Worm (Caenorhabditis elegans) whole organism, early embryonic: ENCODE data around the gene srx-64.

ENCODE experiments used
- B0310.2 ChIP-seq: sonication (generic microtip); optimal IDR thresholded peaks from 2 replicates; lab custom pipeline; 2016; ENCODE audit warnings: mild to moderate bottlenecking, missing genetic modification characterization, missing compliant biosample characterization
- F13C5.2 ChIP-seq: sonication (generic microtip); optimal IDR thresholded peaks from 2 replicates; lab custom pipeline; 2017; ENCODE audit warnings: mild to moderate bottlenecking, missing genetic modification characterization, inconsistent platforms, missing compliant biosample characterization
- ama-1 ChIP-seq: fragments of 150-350 bp; optimal IDR thresholded peaks from 2 replicates; lab custom pipeline; 2014
- ceh-36 ChIP-seq: sonication (generic microtip); optimal IDR thresholded peaks from 2 replicates; lab custom pipeline; 2016; ENCODE audit warnings: missing genetic modification characterization, inconsistent platforms, missing compliant biosample characterization
- flt-1 ChIP-seq: fragments of 200-800 bp; sonication (Bioruptor generic); IDR thresholded peaks from 2 replicates; pipeline ENCODE4 v1.3.6; 2022; ENCODE audit warnings: missing genetic modification characterization, missing compliant biosample characterization
- hnd-1 ChIP-seq: sonication (generic microtip); optimal IDR thresholded peaks from 2 replicates; lab custom pipeline; 2016; ENCODE audit warnings: missing genetic modification characterization, missing compliant biosample characterization
- pes-1 ChIP-seq: fragments of 200-800 bp; sonication (Bioruptor generic); IDR thresholded peaks from 2 replicates; pipeline ENCODE4 v1.3.6; 2022; ENCODE audit warnings: missing genetic modification reagents, missing genetic modification characterization, missing compliant biosample characterization
- scrt-1 ChIP-seq: fragments of 200-800 bp; sonication (Bioruptor generic); IDR thresholded peaks from 2 replicates; pipeline ENCODE4 v1.3.6; 2022; ENCODE audit warnings: missing genetic modification characterization, missing compliant biosample characterization
- sea-1 ChIP-seq: fragments of 200-800 bp; sonication (Bioruptor generic); conservative IDR thresholded peaks from 2 replicates; pipeline ENCODE4 v1.3.6; 2022; ENCODE audit warnings: missing genetic modification characterization, missing compliant biosample characterization
- tbx-11 ChIP-seq: fragments of 200-800 bp; sonication (Bioruptor generic); IDR thresholded peaks from 2 replicates; pipeline ENCODE4 v1.3.6; 2022; ENCODE audit warnings: missing genetic modification characterization, missing compliant biosample characterization
- tbx-37 ChIP-seq: fragments of 200-800 bp; sonication (Bioruptor generic); conservative IDR thresholded peaks from 2 replicates; pipeline ENCODE4 v1.3.6; 2022; ENCODE audit warnings: missing genetic modification reagents, missing genetic modification characterization, missing compliant biosample characterization

ce11 chrV:3896018-3896417, 33.2 kb upstream of the srx-64 start:
- no peak for TF ChIP-seq sea-1
- TF ChIP-seq tbx-37: no peak
- TF ChIP-seq F13C5.2: no peak
- TF ChIP-seq ama-1: no peak
- no peak for TF ChIP-seq tbx-11 (GFP tag; lab: Robert Waterston, UW)
- TF ChIP-seq pes-1 (GFP tag; lab: Robert Waterston, UW): no peak
- TF ChIP-seq scrt-1 (GFP tag; lab: Robert Waterston, UW): no peak
- TF ChIP-seq hnd-1 (tag; lab: Kevin White, UChicago): no peak
- no peak for TF ChIP-seq B0310.2 (tag; lab: Kevin White, UChicago)
- TF ChIP-seq ceh-36 (tag; lab: Kevin White, UChicago): no peak
- TF ChIP-seq flt-1: no peak
